Fruit fly (Drosophila melanogaster) whole organism, pupa: Measurements from ENCODE around the gene CG33630.
A peak's percentile ranks its signal among the peaks of the same experiment; 100 is the strongest.

ENCODE experiments used
- CG10348 ChIP-seq: fragments of 200-800 bp; sonication (Bioruptor generic); IDR thresholded peaks from 2 replicates; pipeline ENCODE4 v1.3.6; 2022; ENCODE audit warnings: missing biosample characterization, missing genetic modification characterization
- CG14655 ChIP-seq: fragments of 200-800 bp; sonication (Bioruptor generic); optimal IDR thresholded peaks from 3 replicates; lab custom pipeline; 2017; ENCODE audit warnings: mild to moderate bottlenecking, missing biosample characterization, missing genetic modification reagents, missing genetic modification characterization
- CG15710 ChIP-seq: fragments of 200-800 bp; sonication (Bioruptor generic); optimal IDR thresholded peaks from 2 replicates; lab custom pipeline; 2018; ENCODE audit warnings: missing biosample characterization, mild to moderate bottlenecking, missing genetic modification characterization, moderate library complexity
- CG17806 ChIP-seq: fragments of 200-800 bp; sonication (Bioruptor generic); optimal IDR thresholded peaks from 2 replicates; lab custom pipeline; 2018; ENCODE audit warnings: missing biosample characterization, mild to moderate bottlenecking, missing genetic modification characterization, moderate library complexity
- CG32121 ChIP-seq: fragments of 200-800 bp; sonication (Bioruptor generic); IDR thresholded peaks from 2 replicates; pipeline ENCODE4 v1.3.6; 2022; ENCODE audit warnings: missing biosample characterization, missing genetic modification characterization
- CG34367 ChIP-seq: fragments of 200-800 bp; sonication (Bioruptor generic); optimal IDR thresholded peaks from 2 replicates; lab custom pipeline; 2018; ENCODE audit warnings: missing biosample characterization, mild to moderate bottlenecking, missing genetic modification characterization
- CG4496 ChIP-seq: fragments of 200-800 bp; sonication (Bioruptor generic); IDR thresholded peaks from 3 replicates; pipeline ENCODE4 v1.3.6; 2022; ENCODE audit warnings: missing biosample characterization, missing genetic modification characterization
- CG8159 ChIP-seq: fragments of 200-800 bp; sonication (Bioruptor generic); optimal IDR thresholded peaks from 3 replicates; lab custom pipeline; 2018; ENCODE audit warnings: missing biosample characterization, mild to moderate bottlenecking, missing genetic modification characterization, moderate library complexity
- CG8301 ChIP-seq: fragments of 200-800 bp; sonication (Bioruptor generic); optimal IDR thresholded peaks from 2 replicates; lab custom pipeline; 2018; ENCODE audit warnings: missing biosample characterization, mild to moderate bottlenecking, missing genetic modification characterization
- CG9948 ChIP-seq: fragments of 200-800 bp; sonication (Bioruptor generic); optimal IDR thresholded peaks from 2 replicates; lab custom pipeline; 2018; ENCODE audit warnings: missing biosample characterization, mild to moderate bottlenecking, missing genetic modification characterization, moderate library complexity
- D1 ChIP-seq: fragments of 200-800 bp; sonication (Bioruptor generic); optimal IDR thresholded peaks from 2 replicates; lab custom pipeline; 2018; ENCODE audit warnings: missing biosample characterization, mild to moderate bottlenecking, missing genetic modification characterization, moderate library complexity
- EcR ChIP-seq: fragments of 200-800 bp; sonication (Bioruptor generic); optimal IDR thresholded peaks from 3 replicates; lab custom pipeline; 2019; ENCODE audit warnings: missing biosample characterization, missing genetic modification characterization, mild to moderate bottlenecking, moderate library complexity, missing genetic modification reagents
- Ets98B ChIP-seq: fragments of 200-800 bp; sonication (Bioruptor generic); IDR thresholded peaks from 2 replicates; pipeline ENCODE4 v1.3.6; 2022; ENCODE audit warnings: missing biosample characterization, missing genetic modification characterization
- Pif1B ChIP-seq: fragments of 200-800 bp; sonication (Bioruptor generic); optimal IDR thresholded peaks from 3 replicates; lab custom pipeline; 2016; ENCODE audit warnings: missing biosample characterization, missing genetic modification characterization
- Snoo ChIP-seq: fragments of 200-800 bp; sonication (Bioruptor generic); optimal IDR thresholded peaks from 3 replicates; lab custom pipeline; 2017; ENCODE audit warnings: missing biosample characterization, mild to moderate bottlenecking, missing genetic modification characterization, inconsistent platforms
- fd96Ca ChIP-seq: fragments of 200-800 bp; sonication (Bioruptor generic); IDR thresholded peaks from 3 replicates; pipeline ENCODE4 v1.3.6; 2022; ENCODE audit warnings: missing biosample characterization, missing genetic modification characterization
- gl ChIP-seq: fragments of 200-800 bp; sonication (Bioruptor generic); optimal IDR thresholded peaks from 2 replicates; lab custom pipeline; 2018; ENCODE audit warnings: missing biosample characterization, mild to moderate bottlenecking, missing genetic modification characterization
- rn ChIP-seq: fragments of 200-800 bp; sonication (Bioruptor generic); IDR thresholded peaks from 2 replicates; pipeline ENCODE4 v1.3.6; 2022; ENCODE audit warnings: missing biosample characterization, missing genetic modification characterization

The CG33630 gene

dm6 chr3R:10099401-10099848, 37.0 kb downstream of the CG33630 start:
- TF ChIP-seq CG34367 (tag; lab: Kevin White, UChicago) (no peak), EcR (GFP tag; lab: Kevin White, UChicago) (peak; percentile 84)

- TF ChIP-seq gl (tag; lab: Kevin White, UChicago) (no peak), CG4496 (GFP tag; lab: Robert Waterston, UW) (peak; percentile 52; the same call in 1 of the 3 replicates), CG14655 (GFP tag; lab: Kevin White, UChicago) (no peak), CG10348 (GFP tag; lab: Robert Waterston, UW) (no peak), Snoo (tag; lab: Kevin White, UChicago) (no peak)
- TF ChIP-seq, all 21 proteins: peak for 1
Observed at dm6 chr3R:10100498-10101196, 38.2 kb downstream of the CG33630 start.

dm6 chr3R:10106796-10107195, 44.4 kb downstream of the CG33630 start:
- no peak for TF ChIP-seq CG8159 (tag; lab: Kevin White, UChicago)
- TF ChIP-seq CG32121 (GFP tag; lab: Robert Waterston, UW), result peak; percentile 60; the same call in 1 of the 2 replicates
- TF ChIP-seq gl (tag; lab: Kevin White, UChicago), result no peak
- TF ChIP-seq rn (GFP tag; lab: Robert Waterston, UW), result no peak
- TF ChIP-seq Ets98B, result no peak
- no peak for TF ChIP-seq CG9948 (tag; lab: Kevin White, UChicago)
- TF ChIP-seq CG8301 (tag; lab: Kevin White, UChicago), result no peak

- TF ChIP-seq CG8301 (tag; lab: Kevin White, UChicago) (no peak), CG14655 (GFP tag; lab: Kevin White, UChicago) (no peak), EcR (GFP tag; lab: Kevin White, UChicago) (peak; percentile 9), CG17806 (no peak), fd96Ca (GFP tag; lab: Robert Waterston, UW) (no peak), CG15710 (tag; lab: Kevin White, UChicago) (no peak), CG8159 (tag; lab: Kevin White, UChicago) (no peak), CG4496 (GFP tag; lab: Robert Waterston, UW) (0 out of 3 replicates have a peak, but pooled peaks have one; percentile 42), CG32121 (GFP tag; lab: Robert Waterston, UW) (no peak), gl (tag; lab: Kevin White, UChicago) (no peak), Snoo (tag; lab: Kevin White, UChicago) (no peak), Ets98B (no peak), CG9948 (tag; lab: Kevin White, UChicago) (no peak), Pif1B (GFP tag; lab: Kevin White, UChicago) (no peak)
Observed at dm6 chr3R:10108289-10108928, 46.0 kb downstream of the CG33630 start.

dm6 chr3R:10109212-10109880, 46.9 kb downstream of the CG33630 start:
- TF ChIP-seq rn (GFP tag; lab: Robert Waterston, UW) (no peak), EcR (GFP tag; lab: Kevin White, UChicago) (peak; percentile 94), Ets98B (peak; percentile 49; the same call in 1 of the 2 replicates), fd96Ca (GFP tag; lab: Robert Waterston, UW) (peak; percentile 52; the same call in 1 of the 3 replicates), Pif1B (GFP tag; lab: Kevin White, UChicago) (peak; percentile 23), CG15710 (tag; lab: Kevin White, UChicago) (no peak), CG14655 (GFP tag; lab: Kevin White, UChicago) (no peak), D1 (no peak), gl (tag; lab: Kevin White, UChicago) (no peak), CG8159 (tag; lab: Kevin White, UChicago) (no peak)
- TF ChIP-seq, all 21 proteins: peak for 4

dm6 chr3R:10109938-10110337, 47.5 kb downstream of the CG33630 start, which contains the start of gene Fmr1:
TSS of gene Fmr1 (minus strand) at chr3R:10110121.
- no peak for TF ChIP-seq Snoo (tag; lab: Kevin White, UChicago)
- TF ChIP-seq CG32121 (GFP tag; lab: Robert Waterston, UW), result no peak
- TF ChIP-seq CG17806, result peak; percentile 14
- TF ChIP-seq CG15710 (tag; lab: Kevin White, UChicago), result peak; percentile 18
- TF ChIP-seq CG9948 (tag; lab: Kevin White, UChicago), result peak; percentile 25
